Fruit fly (Drosophila melanogaster) Kc167 (cell line): ENCODE data around the gene Rbp.

Experiments used
- Myc ChIP-seq: fragments of >200 bp; optimal IDR thresholded peaks from 2 replicates; lab custom pipeline; 2017; ENCODE audit warnings: missing external identifiers
- Sin3A ChIP-seq: fragments of >200 bp; optimal IDR thresholded peaks from 2 replicates; lab custom pipeline; 2018; ENCODE audit warnings: missing external identifiers
- h ChIP-seq: fragments of >200 bp; optimal IDR thresholded peaks from 3 replicates; lab custom pipeline; 2018; ENCODE audit warnings: missing external identifiers
- insv ChIP-seq: fragments of >200 bp; optimal IDR thresholded peaks from 3 replicates; lab custom pipeline; 2018; ENCODE audit warnings: missing external identifiers
- psq ChIP-seq: fragments of >200 bp; optimal IDR thresholded peaks from 2 replicates; lab custom pipeline; 2017; ENCODE audit warnings: missing external identifiers
- ttk ChIP-seq: sonication (Bioruptor generic); optimal IDR thresholded peaks from 2 replicates; lab custom pipeline; 2017; ENCODE audit warnings: missing external identifiers

Rbp gene

dm6 chr3R:15347822-15348221, 26.6 kb upstream of the Rbp start, which contains the start of the genes CG42726 and CG42727:
TSS of gene CG42726 (plus strand) at chr3R:15348048.
TSS of gene CG42727 (plus strand) at chr3R:15348048.
- TF ChIP-seq psq (lab: Kevin White, UChicago) (no peak), Sin3A (lab: Kevin White, UChicago) (no peak), ttk (lab: Kevin White, UChicago) (no peak)

dm6 chr3R:15350993-15351426, 23.4 kb upstream of the Rbp start, which contains the start of the genes Trs33 and Tmtc4:
TSS of gene Trs33 (minus strand) at chr3R:15350995.
TSS of gene Tmtc4 (plus strand) at chr3R:15351225.
- TF ChIP-seq Myc (lab: Kevin White, UChicago), result no peak
- TF ChIP-seq h, result no peak
- TF ChIP-seq psq (lab: Kevin White, UChicago), result no peak
- TF ChIP-seq insv (lab: Kevin White, UChicago), result no peak
- TF ChIP-seq ttk (lab: Kevin White, UChicago), result no peak
- TF ChIP-seq Sin3A (lab: Kevin White, UChicago), result no peak

dm6 chr3R:15354019-15354418, 20.4 kb upstream of the Rbp start:
- no peak for TF ChIP-seq ttk (lab: Kevin White, UChicago)

dm6 chr3R:15356152-15356551, 18.3 kb upstream of the Rbp start:
- TF ChIP-seq Sin3A (lab: Kevin White, UChicago), result no peak
- no peak for TF ChIP-seq insv (lab: Kevin White, UChicago)
- no peak for TF ChIP-seq psq (lab: Kevin White, UChicago)
- no peak for TF ChIP-seq Myc (lab: Kevin White, UChicago)
- no peak for TF ChIP-seq ttk (lab: Kevin White, UChicago)
- TF ChIP-seq h, result no peak

- TF ChIP-seq Myc (lab: Kevin White, UChicago) (no peak), h (no peak), Sin3A (lab: Kevin White, UChicago) (no peak), insv (lab: Kevin White, UChicago) (no peak), psq (lab: Kevin White, UChicago) (no peak), ttk (lab: Kevin White, UChicago) (no peak)
Measured at dm6 chr3R:15356645-15357431, 17.6 kb upstream of the Rbp start, which contains the start of the genes Atg4b and Hibch. TSS of gene Atg4b (minus strand) at chr3R:15356924. TSS of gene Hibch (plus strand) at chr3R:15357229.

dm6 chr3R:15361490-15361889, 12.9 kb upstream of the Rbp start, which contains the start of the genes Cog2 and Trax:
TSS of gene Cog2 (minus strand) at chr3R:15361657.
TSS of gene Trax (plus strand) at chr3R:15361692.
- TF ChIP-seq Myc (lab: Kevin White, UChicago), result no peak
- no peak for TF ChIP-seq h
- no peak for TF ChIP-seq insv (lab: Kevin White, UChicago)
- no peak for TF ChIP-seq ttk (lab: Kevin White, UChicago)
- no peak for TF ChIP-seq psq (lab: Kevin White, UChicago)
- TF ChIP-seq Sin3A (lab: Kevin White, UChicago), result no peak

- TF ChIP-seq Sin3A (lab: Kevin White, UChicago) (no peak), insv (lab: Kevin White, UChicago) (no peak), psq (lab: Kevin White, UChicago) (no peak), Myc (lab: Kevin White, UChicago) (no peak), ttk (lab: Kevin White, UChicago) (no peak), h (no peak)
Measured at dm6 chr3R:15363608-15364007, 10.8 kb upstream of the Rbp start, which contains the start of gene CG6171. TSS of gene CG6171 (minus strand) at chr3R:15363857.

- TF ChIP-seq Sin3A (lab: Kevin White, UChicago) (no peak), insv (lab: Kevin White, UChicago) (no peak), ttk (lab: Kevin White, UChicago) (no peak), Myc (lab: Kevin White, UChicago) (no peak), psq (lab: Kevin White, UChicago) (no peak), h (no peak)
Measured at dm6 chr3R:15366839-15367238, 7.6 kb upstream of the Rbp start.

- TF ChIP-seq h, result no peak
Measured at dm6 chr3R:15367477-15367876, 7.0 kb upstream of the Rbp start, which contains the start of gene CG34404. TSS of gene CG34404 (minus strand) at chr3R:15367665.

- TF ChIP-seq Sin3A (lab: Kevin White, UChicago), result no peak
- no peak for TF ChIP-seq ttk (lab: Kevin White, UChicago)
Measured at dm6 chr3R:15369742-15370141, 4.7 kb upstream of the Rbp start, which contains the start of gene CG14868. TSS of gene CG14868 (minus strand) at chr3R:15369945.

- no peak for TF ChIP-seq Sin3A (lab: Kevin White, UChicago)
- TF ChIP-seq h, result no peak
- TF ChIP-seq Myc (lab: Kevin White, UChicago), result no peak
- no peak for TF ChIP-seq ttk (lab: Kevin White, UChicago)
Measured at dm6 chr3R:15371833-15372232, 2.6 kb upstream of the Rbp start, which contains the start of the genes Ccm3 and CG6136. TSS of gene Ccm3 (plus strand) at chr3R:15371957. TSS of gene CG6136 (minus strand) at chr3R:15372212.

dm6 chr3R:15375470-15375869, 1.0 kb downstream of the Rbp start:
- TF ChIP-seq insv (lab: Kevin White, UChicago) (no peak), ttk (lab: Kevin White, UChicago) (no peak), Sin3A (lab: Kevin White, UChicago) (no peak), Myc (lab: Kevin White, UChicago) (no peak), psq (lab: Kevin White, UChicago) (no peak), h (no peak)
